Worm (Caenorhabditis elegans) whole organism, late embryonic: ENCODE measurements around the gene Y48A5A.3.

ENCODE experiments used
- ama-1 ChIP-seq: fragments of 150-350 bp; optimal IDR thresholded peaks from 2 replicates; lab custom pipeline; 2014
- elt-2 ChIP-seq: sonication (generic microtip); optimal IDR thresholded peaks from 2 replicates; lab custom pipeline; 2016; ENCODE audit warnings: missing genetic modification reagents, missing genetic modification characterization, missing compliant biosample characterization
- hlh-6 ChIP-seq: sonication (generic microtip); optimal IDR thresholded peaks from 2 replicates; lab custom pipeline; 2016; ENCODE audit warnings: missing genotype, missing genetic modification characterization, missing compliant biosample characterization
- lin-11 ChIP-seq: fragments of 200-800 bp; sonication (Bioruptor generic); optimal IDR thresholded peaks from 2 replicates; lab custom pipeline; 2018; ENCODE audit warnings: mild to moderate bottlenecking, missing genetic modification characterization, missing compliant biosample characterization
- nhr-11 ChIP-seq: fragments of 150-350 bp; optimal IDR thresholded peaks from 2 replicates; lab custom pipeline; 2014; ENCODE audit warnings: missing biosample characterization, missing genetic modification characterization
- npax-4 ChIP-seq: sonication (generic microtip); optimal IDR thresholded peaks from 2 replicates; lab custom pipeline; 2016; ENCODE audit warnings: missing genetic modification characterization, missing compliant biosample characterization
- pha-4 ChIP-seq: fragments of 150-350 bp; optimal IDR thresholded peaks from 2 replicates; lab custom pipeline; 2018; ENCODE audit warnings: missing biosample characterization, missing genetic modification reagents, missing genetic modification characterization
- ttx-3 ChIP-seq: sonication (generic microtip); optimal IDR thresholded peaks from 2 replicates; lab custom pipeline; 2016; ENCODE audit warnings: missing genetic modification reagents, missing genetic modification characterization, missing compliant biosample characterization

- no peak for TF ChIP-seq nhr-11 (tag; lab: Kevin White, UChicago)
- TF ChIP-seq lin-11 (tag; lab: Kevin White, UChicago), result no peak
- TF ChIP-seq npax-4 (tag; lab: Kevin White, UChicago), result no peak
- no peak for TF ChIP-seq ttx-3 (tag; lab: Kevin White, UChicago)
- TF ChIP-seq ama-1 (lab: Kevin White, UChicago), result no peak
- TF ChIP-seq elt-2 (tag; lab: Kevin White, UChicago), result no peak
- no peak for TF ChIP-seq hlh-6 (tag; lab: Kevin White, UChicago)
- no peak for TF ChIP-seq pha-4 (tag; lab: Kevin White, UChicago)
Measured at ce11 chrIV:1924178-1924577, 45.4 kb upstream of the Y48A5A.3 start.
